Fruit fly (Drosophila melanogaster): Measurements from ENCODE around the gene CG43115.

CG43115 gene

dm6 chrX:6020254-6020653, 46.0 kb downstream of the CG43115 start (continued):
- TF ChIP-seq CG31627 (GFP tag; optimal IDR thresholded peaks at IDR 0.05) (peak; percentile 75), cyc (GFP tag; optimal IDR thresholded peaks at IDR 0.05) (peak; percentile 78), CG11902 (GFP tag; optimal IDR thresholded peaks at IDR 0.05) (peak; percentile 67), Ets21C (GFP tag; optimal IDR thresholded peaks at IDR 0.05) (peak; percentile 68), eg (GFP tag; IDR thresholded peaks at IDR 0.05) (peak; percentile 39; the same call in 1 of the 3 replicates), pdm3 (GFP tag; optimal IDR thresholded peaks at IDR 0.05) (peak; percentile 83), CG6808 (GFP tag; optimal IDR thresholded peaks at IDR 0.05) (peak; percentile 70), CG3919 (GFP tag; optimal IDR thresholded peaks at IDR 0.05) (peak; percentile 85), CG3032 (tag; optimal IDR thresholded peaks at IDR 0.05) (peak; percentile 80), spab (GFP tag; optimal IDR thresholded peaks at IDR 0.05) (peak; percentile 65), vri (GFP tag; optimal IDR thresholded peaks at IDR 0.05) (peak; percentile 70), CG7368 (GFP tag; optimal IDR thresholded peaks at IDR 0.05) (peak; percentile 62), acj6 (GFP tag; optimal IDR thresholded peaks at IDR 0.05) (peak; percentile 80), topi (GFP tag; optimal IDR thresholded peaks at IDR 0.05) (peak; percentile 88), CG6854 (GFP tag; optimal IDR thresholded peaks at IDR 0.05) (peak; percentile 73)
